Worm (Caenorhabditis elegans) whole organism, mixed stage, embryonic: ENCODE measurements around the gene gbb-2.

ENCODE experiments used
- elt-3 ChIP-seq: fragments of 150-350 bp; optimal IDR thresholded peaks from 2 replicates; lab custom pipeline; 2014; ENCODE audit warnings: missing biosample characterization, missing genetic modification characterization
- flh-1 ChIP-seq: fragments of 200-800 bp; sonication (Bioruptor generic); optimal IDR thresholded peaks from 2 replicates; lab custom pipeline; 2018; ENCODE audit warnings: mild to moderate bottlenecking, missing genetic modification characterization, moderate library complexity, missing compliant biosample characterization
- lsy-2 ChIP-seq: fragments of 150-350 bp; optimal IDR thresholded peaks from 2 replicates; lab custom pipeline; 2014; ENCODE audit warnings: missing biosample characterization, missing genetic modification characterization
- mab-5 ChIP-seq: fragments of 150-350 bp; optimal IDR thresholded peaks from 2 replicates; lab custom pipeline; 2014; ENCODE audit warnings: missing biosample characterization, missing genetic modification characterization
- mls-2 ChIP-seq: sonication (generic microtip); optimal IDR thresholded peaks from 2 replicates; lab custom pipeline; 2016; ENCODE audit warnings: mild to moderate bottlenecking, missing genetic modification characterization, moderate library complexity, missing compliant biosample characterization
- nhr-237 ChIP-seq: fragments of 150-350 bp; optimal IDR thresholded peaks from 2 replicates; lab custom pipeline; 2014; ENCODE audit warnings: missing biosample characterization, missing genetic modification characterization
- nhr-28 ChIP-seq: fragments of 150-350 bp; optimal IDR thresholded peaks from 2 replicates; lab custom pipeline; 2014; ENCODE audit warnings: missing biosample characterization, missing genetic modification characterization
- pha-4 ChIP-seq: fragments of 150-350 bp; optimal IDR thresholded peaks from 2 replicates; lab custom pipeline; 2018; ENCODE audit warnings: missing biosample characterization, missing genetic modification reagents, missing genetic modification characterization
- snpc-4 ChIP-seq: fragments of 150-350 bp; optimal IDR thresholded peaks from 2 replicates; lab custom pipeline; 2014; ENCODE audit warnings: missing biosample characterization, missing genetic modification characterization
- sptf-1 ChIP-seq: sonication (generic microtip); optimal IDR thresholded peaks from 2 replicates; lab custom pipeline; 2017; ENCODE audit warnings: mild to moderate bottlenecking, missing genetic modification characterization, moderate library complexity, missing compliant biosample characterization
- unc-62 ChIP-seq: fragments of 150-350 bp; optimal IDR thresholded peaks from 2 replicates; lab custom pipeline; 2014; ENCODE audit warnings: missing biosample characterization, missing genetic modification reagents, missing genetic modification characterization
- ztf-11 ChIP-seq: fragments of 150-350 bp; optimal IDR thresholded peaks from 2 replicates; lab custom pipeline; 2014; ENCODE audit warnings: missing biosample characterization, missing genetic modification characterization

ce11 chrIV:4513269-4513819, 6.8 kb upstream of the gbb-2 start, which contains the start of gene sar-1:
- TF ChIP-seq flh-1 (GFP tag; lab: Kevin White, UChicago) (no peak), unc-62 (peak; percentile 32), elt-3 (tag; lab: Kevin White, UChicago) (no peak), sptf-1 (tag; lab: Kevin White, UChicago) (no peak), nhr-237 (tag; lab: Kevin White, UChicago) (no peak), pha-4 (tag; lab: Kevin White, UChicago) (peak; percentile 69), mab-5 (tag; lab: Kevin White, UChicago) (no peak), lsy-2 (tag; lab: Kevin White, UChicago) (peak; percentile 14), snpc-4 (tag; lab: Kevin White, UChicago) (no peak), mls-2 (tag; lab: Kevin White, UChicago) (no peak), nhr-28 (no peak), ztf-11 (tag; lab: Kevin White, UChicago) (no peak)
